Fruit fly (Drosophila melanogaster) whole organism, embryonic: ENCODE measurements around the gene mio.

ENCODE experiments used
- BtbVII ChIP-seq: fragments of 200-800 bp; sonication (Bioruptor generic); optimal IDR thresholded peaks from 3 replicates; lab custom pipeline; 2017; ENCODE audit warnings: missing biosample characterization, mild to moderate bottlenecking, missing genetic modification characterization
- CG10209 ChIP-seq: fragments of 200-800 bp; sonication (Bioruptor generic); optimal IDR thresholded peaks from 3 replicates; lab custom pipeline; 2017; ENCODE audit warnings: missing biosample characterization, mild to moderate bottlenecking, missing genetic modification characterization, missing genetic modification reagents
- CG12155 ChIP-seq: fragments of 200-800 bp; sonication (Bioruptor generic); optimal IDR thresholded peaks from 3 replicates; lab custom pipeline; 2016; ENCODE audit warnings: missing biosample characterization, missing genetic modification characterization
- CG12659 ChIP-seq: fragments of 200-800 bp; sonication (Bioruptor generic); optimal IDR thresholded peaks from 3 replicates; lab custom pipeline; 2017; ENCODE audit warnings: mild to moderate bottlenecking, missing biosample characterization, missing genetic modification reagents, missing genetic modification characterization
- CG12942 ChIP-seq: fragments of 200-800 bp; sonication (Bioruptor generic); optimal IDR thresholded peaks from 3 replicates; lab custom pipeline; 2016; ENCODE audit warnings: missing biosample characterization, missing genetic modification characterization
- CG14710 ChIP-seq: fragments of 200-800 bp; sonication (Bioruptor generic); optimal IDR thresholded peaks from 3 replicates; lab custom pipeline; 2019; ENCODE audit warnings: missing biosample characterization, mild to moderate bottlenecking, missing genetic modification characterization, moderate library complexity
- CG15073 ChIP-seq: fragments of 200-800 bp; sonication (Bioruptor generic); optimal IDR thresholded peaks from 2 replicates; lab custom pipeline; 2016; ENCODE audit warnings: missing biosample characterization, missing genetic modification characterization
- CG15269 ChIP-seq: fragments of 200-800 bp; sonication (Bioruptor generic); optimal IDR thresholded peaks from 2 replicates; lab custom pipeline; 2018; ENCODE audit warnings: missing biosample characterization, mild to moderate bottlenecking, missing genetic modification characterization, moderate library complexity
- CG17186 ChIP-seq: fragments of 200-800 bp; sonication (Bioruptor generic); optimal IDR thresholded peaks from 3 replicates; lab custom pipeline; 2017; ENCODE audit warnings: missing biosample characterization, missing genetic modification reagents, missing genetic modification characterization
- CG18011 ChIP-seq: fragments of 200-800 bp; sonication (Bioruptor generic); optimal IDR thresholded peaks from 2 replicates; lab custom pipeline; 2017; ENCODE audit warnings: missing biosample characterization, missing genetic modification characterization, mild to moderate bottlenecking, moderate library complexity, missing genotype
- CG31365 ChIP-seq: fragments of 200-800 bp; sonication (Bioruptor generic); optimal IDR thresholded peaks from 2 replicates; lab custom pipeline; 2018; ENCODE audit warnings: missing biosample characterization, mild to moderate bottlenecking, missing genetic modification characterization
- CG32532 ChIP-seq: fragments of 200-800 bp; sonication (Bioruptor generic); IDR thresholded peaks from 2 replicates; pipeline ENCODE4 v1.3.6; 2022; ENCODE audit warnings: missing biosample characterization, missing genetic modification characterization
- CG33557 ChIP-seq: fragments of 200-800 bp; sonication (Bioruptor generic); optimal IDR thresholded peaks from 2 replicates; lab custom pipeline; 2019; ENCODE audit warnings: missing biosample characterization, mild to moderate bottlenecking, missing genetic modification characterization, moderate library complexity
- CG3838 ChIP-seq: fragments of 200-800 bp; sonication (Bioruptor generic); optimal IDR thresholded peaks from 3 replicates; lab custom pipeline; 2016; ENCODE audit warnings: missing biosample characterization, missing genetic modification characterization
- CG4328 ChIP-seq: fragments of 200-800 bp; sonication (Bioruptor generic); optimal IDR thresholded peaks from 3 replicates; lab custom pipeline; 2017; ENCODE audit warnings: missing biosample characterization, missing genetic modification reagents, missing genetic modification characterization
- CG5953 ChIP-seq: fragments of 200-800 bp; sonication (Bioruptor generic); IDR thresholded peaks from 2 replicates; pipeline ENCODE4 v1.3.6; 2022; ENCODE audit warnings: missing biosample characterization, missing genetic modification characterization
- CG6254 ChIP-seq: fragments of 200-800 bp; sonication (Bioruptor generic); optimal IDR thresholded peaks from 3 replicates; lab custom pipeline; 2017; ENCODE audit warnings: mild to moderate bottlenecking, missing biosample characterization, missing genetic modification reagents, missing genetic modification characterization
- CG6813 ChIP-seq: fragments of 200-800 bp; sonication (Bioruptor generic); optimal IDR thresholded peaks from 2 replicates; lab custom pipeline; 2017; ENCODE audit warnings: missing biosample characterization, missing genetic modification characterization, mild to moderate bottlenecking, moderate library complexity, missing genetic modification reagents
- CG8290 ChIP-seq, 3 experiments: fragments of 200-800 bp; sonication (Bioruptor generic); optimal IDR thresholded peaks; 2 replicates each; lab custom pipeline; 2016 to 2019; ENCODE audit warnings: missing biosample characterization in 3 of 3, missing genetic modification characterization in 3 of 3, mild to moderate bottlenecking in 2 of 3, moderate library complexity in 1 of 3
- CG8359 ChIP-seq: fragments of 200-800 bp; sonication (Bioruptor generic); optimal IDR thresholded peaks from 2 replicates; lab custom pipeline; 2017; ENCODE audit warnings: missing biosample characterization, mild to moderate bottlenecking, missing genetic modification characterization, borderline replicate concordance
- CG8388 ChIP-seq: fragments of 200-800 bp; sonication (Bioruptor generic); optimal IDR thresholded peaks from 2 replicates; lab custom pipeline; 2019; ENCODE audit warnings: missing biosample characterization, mild to moderate bottlenecking, missing genetic modification characterization, moderate library complexity
- CG8765 ChIP-seq: fragments of 200-800 bp; sonication (Bioruptor generic); IDR thresholded peaks from 2 replicates; pipeline ENCODE4 v1.3.6; 2022; ENCODE audit warnings: missing biosample characterization, missing genetic modification characterization
- CG9437 ChIP-seq: fragments of 200-800 bp; sonication (Bioruptor generic); optimal IDR thresholded peaks from 2 replicates; lab custom pipeline; 2018; ENCODE audit warnings: missing biosample characterization, mild to moderate bottlenecking, missing genetic modification characterization
- H2.0 ChIP-seq: fragments of 200-800 bp; sonication (Bioruptor generic); IDR thresholded peaks from 2 replicates; pipeline ENCODE4 v1.3.6; 2022; ENCODE audit warnings: missing biosample characterization, missing genetic modification characterization
- Mad ChIP-seq: fragments of 200-800 bp; sonication (Bioruptor generic); optimal IDR thresholded peaks from 2 replicates; lab custom pipeline; 2016; ENCODE audit warnings: missing biosample characterization, missing genetic modification characterization
- Mes4 ChIP-seq: fragments of 200-800 bp; sonication (Bioruptor generic); optimal IDR thresholded peaks from 2 replicates; lab custom pipeline; 2016; ENCODE audit warnings: missing biosample characterization, missing genetic modification characterization
- Myb ChIP-seq: fragments of 200-800 bp; sonication (Bioruptor generic); optimal IDR thresholded peaks from 2 replicates; lab custom pipeline; 2016; ENCODE audit warnings: missing biosample characterization, missing genetic modification characterization
- Optix ChIP-seq: fragments of 200-800 bp; sonication (Bioruptor generic); IDR thresholded peaks from 3 replicates; pipeline ENCODE4 v1.3.6; 2022; ENCODE audit warnings: missing biosample characterization, missing genetic modification characterization
- Pdp1 ChIP-seq, 2 experiments: fragments of 200-800 bp; sonication (Bioruptor generic); optimal IDR thresholded peaks; 3 replicates each; lab custom pipeline; 2016; ENCODE audit warnings: missing biosample characterization in 2 of 2, missing genetic modification characterization in 2 of 2, mild to moderate bottlenecking in 1 of 2, moderate library complexity in 1 of 2
- Poxn ChIP-seq: fragments of 200-800 bp; sonication (Bioruptor generic); IDR thresholded peaks from 2 replicates; pipeline ENCODE4 v1.3.6; 2022; ENCODE audit warnings: missing biosample characterization, missing genetic modification characterization
- Sox100B ChIP-seq: fragments of 200-800 bp; sonication (Bioruptor generic); optimal IDR thresholded peaks from 3 replicates; lab custom pipeline; 2018; ENCODE audit warnings: missing biosample characterization, mild to moderate bottlenecking, missing genetic modification characterization
- Sry-β ChIP-seq: fragments of 200-800 bp; sonication (Bioruptor generic); optimal IDR thresholded peaks from 2 replicates; lab custom pipeline; 2018; ENCODE audit warnings: missing biosample characterization, mild to moderate bottlenecking, missing genetic modification characterization, moderate library complexity
- Ssrp ChIP-seq: fragments of 200-800 bp; sonication (Bioruptor generic); optimal IDR thresholded peaks from 2 replicates; lab custom pipeline; 2018; ENCODE audit warnings: missing biosample characterization, mild to moderate bottlenecking, missing genetic modification characterization, moderate library complexity
- Usf ChIP-seq: fragments of 200-800 bp; sonication (Bioruptor generic); optimal IDR thresholded peaks from 2 replicates; lab custom pipeline; 2017; ENCODE audit warnings: missing genotype, missing biosample characterization, missing genetic modification characterization
- az2 ChIP-seq: fragments of 200-800 bp; sonication (Bioruptor generic); optimal IDR thresholded peaks from 3 replicates; lab custom pipeline; 2016; ENCODE audit warnings: missing biosample characterization, missing genetic modification characterization
- bbx ChIP-seq: fragments of 200-800 bp; sonication (Bioruptor generic); IDR thresholded peaks from 2 replicates; pipeline ENCODE4 v1.3.6; 2022; ENCODE audit warnings: missing biosample characterization, missing genetic modification characterization; ENCODE audit not compliant: partially characterized antibody
- crp ChIP-seq, 2 experiments: fragments of 200-800 bp; sonication (Bioruptor generic); optimal IDR thresholded peaks; 2 replicates in 1 of 2; 3 replicates in 1 of 2; lab custom pipeline; 2017; ENCODE audit warnings: missing biosample characterization in 2 of 2, missing genetic modification characterization in 2 of 2, mild to moderate bottlenecking in 1 of 2, moderate library complexity in 1 of 2
- fd96Cb ChIP-seq: fragments of 200-800 bp; sonication (Bioruptor generic); optimal IDR thresholded peaks from 2 replicates; lab custom pipeline; 2018; ENCODE audit warnings: missing biosample characterization, mild to moderate bottlenecking, missing genetic modification characterization, moderate library complexity
- gcm ChIP-seq: fragments of 200-800 bp; sonication (Bioruptor generic); optimal IDR thresholded peaks from 2 replicates; lab custom pipeline; 2019; ENCODE audit warnings: missing biosample characterization, mild to moderate bottlenecking, missing genetic modification characterization, moderate library complexity
- jigr1 ChIP-seq: fragments of 200-800 bp; sonication (Bioruptor generic); IDR thresholded peaks from 3 replicates; pipeline ENCODE4 v1.3.6; 2022; ENCODE audit warnings: missing biosample characterization, missing genetic modification characterization
- mam ChIP-seq: fragments of 200-800 bp; sonication (Bioruptor generic); optimal IDR thresholded peaks from 3 replicates; lab custom pipeline; 2016; ENCODE audit warnings: missing biosample characterization, missing genetic modification characterization
- nerfin-1 ChIP-seq: fragments of 200-800 bp; sonication (Bioruptor generic); optimal IDR thresholded peaks from 3 replicates; lab custom pipeline; 2019; ENCODE audit warnings: missing biosample characterization, mild to moderate bottlenecking, missing genetic modification characterization, moderate library complexity
- nerfin-2 ChIP-seq: fragments of 200-800 bp; sonication (Bioruptor generic); IDR thresholded peaks from 2 replicates; pipeline ENCODE4 v1.3.6; 2022; ENCODE audit warnings: missing biosample characterization, missing genetic modification characterization; ENCODE audit not compliant: partially characterized antibody
- nom ChIP-seq: fragments of 200-800 bp; sonication (Bioruptor generic); optimal IDR thresholded peaks from 2 replicates; lab custom pipeline; 2017; ENCODE audit warnings: missing biosample characterization, missing genetic modification characterization, mild to moderate bottlenecking, moderate library complexity, missing genetic modification reagents
- row ChIP-seq: fragments of 200-800 bp; sonication (Bioruptor generic); IDR thresholded peaks from 3 replicates; pipeline ENCODE4 v1.3.6; 2022; ENCODE audit warnings: missing biosample characterization, missing genetic modification characterization
- slbo ChIP-seq: fragments of 200-800 bp; sonication (Bioruptor generic); IDR thresholded peaks from 2 replicates; pipeline ENCODE4 v1.3.6; 2022; ENCODE audit warnings: missing biosample characterization, missing genetic modification characterization
- vnd ChIP-seq: fragments of 200-800 bp; sonication (Bioruptor generic); IDR thresholded peaks from 3 replicates; pipeline ENCODE4 v1.3.6; 2022; ENCODE audit warnings: missing biosample characterization, missing genetic modification characterization; ENCODE audit not compliant: partially characterized antibody
- zen ChIP-seq: fragments of 200-800 bp; sonication (Bioruptor generic); optimal IDR thresholded peaks from 3 replicates; lab custom pipeline; 2018; ENCODE audit warnings: missing biosample characterization, mild to moderate bottlenecking, missing genetic modification characterization, moderate library complexity

Gene mio

DNA sequence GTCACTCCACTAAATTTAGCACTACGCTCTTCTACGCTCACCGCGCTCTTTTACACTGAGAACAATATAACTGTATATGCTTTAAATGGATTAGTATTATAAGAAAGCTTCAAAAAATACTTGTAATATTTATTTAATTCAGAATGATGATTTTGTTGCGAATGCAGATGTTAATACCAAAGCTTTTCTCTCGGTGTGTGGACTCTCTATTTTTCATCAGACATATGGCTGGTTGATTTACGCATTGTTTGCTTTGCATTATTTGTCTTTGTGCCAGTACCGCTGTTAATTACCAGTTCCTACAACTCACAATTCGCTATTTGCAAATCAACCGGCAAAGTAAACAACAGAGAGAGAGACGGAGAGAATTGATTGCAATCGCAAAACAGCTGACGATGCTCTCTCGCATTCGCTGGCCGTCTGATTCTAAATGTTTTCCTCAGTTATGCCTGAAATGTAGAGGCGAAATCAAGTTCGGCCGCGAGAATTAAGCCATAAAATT is 4.6 kb downstream of the mio start (continued):
- TF ChIP-seq bbx (GFP tag; lab: Robert Waterston, UW) (no peak), CG14710 (peak; percentile 90), Poxn (peak; percentile 90), Sox100B (GFP tag; lab: Kevin White, UChicago) (peak; percentile 95), Mes4 (GFP tag; lab: Kevin White, UChicago) (peak; percentile 88), CG15073 (peak; percentile 76), CG8765 (peak; percentile 90), CG17186 (peak; percentile 66), Mad (GFP tag; lab: Kevin White, UChicago) (peak; percentile 97), Myb (GFP tag; lab: Kevin White, UChicago) (peak; percentile 83), row (GFP tag; lab: Robert Waterston, UW) (peak; percentile 99), Pdp1 (GFP tag; optimal IDR thresholded peaks at IDR 0.05; lab: Kevin White, UChicago) (peak; percentile 94 to 96), nerfin-2 (GFP tag; lab: Robert Waterston, UW) (no peak), Optix (peak; percentile 92), CG12942 (GFP tag; lab: Kevin White, UChicago) (peak; percentile 95), CG3838 (GFP tag; lab: Kevin White, UChicago) (peak; percentile 83), CG6254 (GFP tag; lab: Kevin White, UChicago) (peak; percentile 80), nerfin-1 (tag; lab: Kevin White, UChicago) (peak; percentile 88), CG8290 (GFP tag; optimal IDR thresholded peaks at IDR 0.05; lab: Kevin White, UChicago) (peak; percentile 90), CG8290 (tag; optimal IDR thresholded peaks at IDR 0.05; lab: Kevin White, UChicago) (peak; percentile 43 to 98), jigr1 (peak; percentile 90), CG5953 (GFP tag; lab: Robert Waterston, UW) (peak; percentile 96), CG6813 (GFP tag; lab: Kevin White, UChicago) (peak; percentile 94), H2.0 (GFP tag; lab: Robert Waterston, UW) (peak; percentile 98), CG18011 (peak; percentile 91), CG9437 (GFP tag; lab: Kevin White, UChicago) (peak; percentile 93), CG33557 (peak; percentile 90), nom (GFP tag; lab: Kevin White, UChicago) (peak; percentile 96), zen (peak; percentile 94), vnd (GFP tag; lab: Robert Waterston, UW) (no peak), gcm (peak; percentile 95), slbo (GFP tag; lab: Robert Waterston, UW) (peak; percentile 99), CG12155 (GFP tag; lab: Kevin White, UChicago) (peak; percentile 93), fd96Cb (peak; percentile 93), CG8359 (GFP tag; lab: Kevin White, UChicago) (peak; percentile 75), CG15269 (peak; percentile 99), Usf (GFP tag; lab: Kevin White, UChicago) (peak; percentile 86), Sry-β (GFP tag; lab: Kevin White, UChicago) (peak; percentile 40), CG12659 (GFP tag; lab: Kevin White, UChicago) (peak; percentile 98), BtbVII (GFP tag; lab: Kevin White, UChicago) (peak; percentile 94), CG10209 (GFP tag; lab: Kevin White, UChicago) (peak; percentile 98), CG4328 (GFP tag; lab: Kevin White, UChicago) (peak; percentile 79), Ssrp (peak; percentile 91), az2 (GFP tag; lab: Kevin White, UChicago) (peak; percentile 96), CG32532 (GFP tag; lab: Robert Waterston, UW) (peak; percentile 99), CG8388 (GFP tag; lab: Kevin White, UChicago) (peak; percentile 92), mam (GFP tag; lab: Kevin White, UChicago) (peak; percentile 96), crp (GFP tag; optimal IDR thresholded peaks at IDR 0.05; lab: Kevin White, UChicago) (peak in 1 of 2 experiments; percentile 73), CG31365 (tag; lab: Kevin White, UChicago) (peak; percentile 86)
